Worm (Caenorhabditis elegans): ENCODE measurements around the gene C05C12.6.

ce11 chrIV:11229013-11229412 lies 12.3 kb downstream of the C05C12.6 start:
- TF ChIP-seq aly-2 (tag; optimal IDR thresholded peaks at IDR 0.05) (no peak), blmp-1 (tag; optimal IDR thresholded peaks at IDR 0.05; ENCODE audit: insufficient read depth) (no peak), snpc-4 (tag; optimal IDR thresholded peaks at IDR 0.05) (no peak)
